Worm (Caenorhabditis elegans) whole organism, early embryonic: ENCODE data around the gene atad-3.

Experiments used
- F13C5.2 ChIP-seq: sonication (generic microtip); optimal IDR thresholded peaks from 2 replicates; lab custom pipeline; 2017; ENCODE audit warnings: mild to moderate bottlenecking, missing genetic modification characterization, inconsistent platforms, missing compliant biosample characterization
- ama-1 ChIP-seq: fragments of 150-350 bp; optimal IDR thresholded peaks from 2 replicates; lab custom pipeline; 2014
- ceh-13 ChIP-seq: fragments of 200-800 bp; sonication (Bioruptor generic); optimal IDR thresholded peaks from 2 replicates; lab custom pipeline; 2018; ENCODE audit warnings: mild to moderate bottlenecking, missing genetic modification characterization, missing compliant biosample characterization
- ceh-36 ChIP-seq: sonication (generic microtip); optimal IDR thresholded peaks from 2 replicates; lab custom pipeline; 2016; ENCODE audit warnings: missing genetic modification characterization, inconsistent platforms, missing compliant biosample characterization
- flt-1 ChIP-seq: fragments of 200-800 bp; sonication (Bioruptor generic); IDR thresholded peaks from 2 replicates; pipeline ENCODE4 v1.3.6; 2022; ENCODE audit warnings: missing genetic modification characterization, missing compliant biosample characterization
- hmbx-1 ChIP-seq: sonication (generic microtip); optimal IDR thresholded peaks from 2 replicates; lab custom pipeline; 2016; ENCODE audit warnings: mild to moderate bottlenecking, missing genetic modification characterization, missing compliant biosample characterization
- hmg-4 ChIP-seq: fragments of 200-800 bp; sonication (Bioruptor generic); optimal IDR thresholded peaks from 2 replicates; lab custom pipeline; 2018; ENCODE audit warnings: mild to moderate bottlenecking, missing genetic modification characterization, missing compliant biosample characterization
- pes-1 ChIP-seq: fragments of 200-800 bp; sonication (Bioruptor generic); IDR thresholded peaks from 2 replicates; pipeline ENCODE4 v1.3.6; 2022; ENCODE audit warnings: missing genetic modification reagents, missing genetic modification characterization, missing compliant biosample characterization
- scrt-1 ChIP-seq: fragments of 200-800 bp; sonication (Bioruptor generic); IDR thresholded peaks from 2 replicates; pipeline ENCODE4 v1.3.6; 2022; ENCODE audit warnings: missing genetic modification characterization, missing compliant biosample characterization
- sea-1 ChIP-seq: fragments of 200-800 bp; sonication (Bioruptor generic); conservative IDR thresholded peaks from 2 replicates; pipeline ENCODE4 v1.3.6; 2022; ENCODE audit warnings: missing genetic modification characterization, missing compliant biosample characterization
- tbx-11 ChIP-seq: fragments of 200-800 bp; sonication (Bioruptor generic); IDR thresholded peaks from 2 replicates; pipeline ENCODE4 v1.3.6; 2022; ENCODE audit warnings: missing genetic modification characterization, missing compliant biosample characterization
- tbx-37 ChIP-seq: fragments of 200-800 bp; sonication (Bioruptor generic); conservative IDR thresholded peaks from 2 replicates; pipeline ENCODE4 v1.3.6; 2022; ENCODE audit warnings: missing genetic modification reagents, missing genetic modification characterization, missing compliant biosample characterization
- tra-4 ChIP-seq: sonication (generic microtip); optimal IDR thresholded peaks from 2 replicates; lab custom pipeline; 2017; ENCODE audit warnings: missing genetic modification characterization, missing compliant biosample characterization

The atad-3 gene

ce11 chrII:10300082-10300749 is 51.4 kb downstream of the atad-3 start, which contains the start of gene nep-26:
TSS of gene nep-26 (minus strand) at chrII:10300132.
- TF ChIP-seq hmbx-1: no peak
- TF ChIP-seq ceh-36 (tag; lab: Kevin White, UChicago): no peak
- TF ChIP-seq flt-1 (GFP tag; lab: Robert Waterston, UW): no peak
- TF ChIP-seq F13C5.2 (tag; lab: Kevin White, UChicago): no peak
- no peak for TF ChIP-seq ama-1 (lab: Kevin White, UChicago)
- no peak for TF ChIP-seq hmg-4 (GFP tag; lab: Kevin White, UChicago)
- no peak for TF ChIP-seq scrt-1
- no peak for TF ChIP-seq sea-1 (GFP tag; lab: Robert Waterston, UW)
- no peak for TF ChIP-seq pes-1 (GFP tag; lab: Robert Waterston, UW)
- no peak for TF ChIP-seq tbx-11 (GFP tag; lab: Robert Waterston, UW)
- no peak for TF ChIP-seq tbx-37 (GFP tag; lab: Robert Waterston, UW)
- no peak for TF ChIP-seq ceh-13
- no peak for TF ChIP-seq tra-4 (tag; lab: Kevin White, UChicago)
